Fruit fly (Drosophila melanogaster) whole organism, embryonic: ENCODE measurements around the gene CG5910.
A peak's percentile ranks its signal among the peaks of the same experiment; 100 is the strongest.

ENCODE experiments used
- B-H1 ChIP-seq: fragments of 200-800 bp; sonication (Bioruptor generic); IDR thresholded peaks from 3 replicates; pipeline ENCODE4 v1.3.6; 2022; ENCODE audit warnings: missing biosample characterization, missing genetic modification characterization
- BEAF-32 ChIP-seq: fragments of 200-800 bp; sonication (Bioruptor generic); optimal IDR thresholded peaks from 3 replicates; lab custom pipeline; 2017; ENCODE audit warnings: missing biosample characterization, missing genetic modification characterization, mild to moderate bottlenecking, moderate library complexity, missing genetic modification reagents
- BtbVII ChIP-seq: fragments of 200-800 bp; sonication (Bioruptor generic); optimal IDR thresholded peaks from 3 replicates; lab custom pipeline; 2017; ENCODE audit warnings: missing biosample characterization, mild to moderate bottlenecking, missing genetic modification characterization
- CG12104 ChIP-seq: fragments of 200-800 bp; sonication (Bioruptor generic); optimal IDR thresholded peaks from 3 replicates; lab custom pipeline; 2016; ENCODE audit warnings: missing biosample characterization, missing genetic modification characterization
- CG13424 ChIP-seq: fragments of 200-800 bp; sonication (Bioruptor generic); optimal IDR thresholded peaks from 2 replicates; lab custom pipeline; 2019; ENCODE audit warnings: missing biosample characterization, mild to moderate bottlenecking, missing genetic modification characterization, moderate library complexity
- CG1603 ChIP-seq: fragments of 200-800 bp; sonication (Bioruptor generic); optimal IDR thresholded peaks from 2 replicates; lab custom pipeline; 2019; ENCODE audit warnings: missing biosample characterization, mild to moderate bottlenecking, missing genetic modification characterization, moderate library complexity
- CG1647 ChIP-seq: fragments of 200-800 bp; sonication (Bioruptor generic); optimal IDR thresholded peaks from 3 replicates; lab custom pipeline; 2016; ENCODE audit warnings: missing biosample characterization, missing genetic modification characterization
- CG17186 ChIP-seq: fragments of 200-800 bp; sonication (Bioruptor generic); optimal IDR thresholded peaks from 3 replicates; lab custom pipeline; 2017; ENCODE audit warnings: missing biosample characterization, missing genetic modification reagents, missing genetic modification characterization
- CG18764 ChIP-seq: fragments of 200-800 bp; sonication (Bioruptor generic); optimal IDR thresholded peaks from 3 replicates; lab custom pipeline; 2016; ENCODE audit warnings: missing biosample characterization, missing genetic modification characterization
- CG2678 ChIP-seq: fragments of 200-800 bp; sonication (Bioruptor generic); optimal IDR thresholded peaks from 3 replicates; lab custom pipeline; 2019; ENCODE audit warnings: missing biosample characterization, mild to moderate bottlenecking, missing genetic modification characterization, moderate library complexity
- CG2875 ChIP-seq: fragments of 200-800 bp; sonication (Bioruptor generic); optimal IDR thresholded peaks from 2 replicates; lab custom pipeline; 2017; ENCODE audit warnings: missing biosample characterization, mild to moderate bottlenecking, missing genetic modification characterization, missing genetic modification reagents
- CG3838 ChIP-seq: fragments of 200-800 bp; sonication (Bioruptor generic); optimal IDR thresholded peaks from 3 replicates; lab custom pipeline; 2016; ENCODE audit warnings: missing biosample characterization, missing genetic modification characterization
- CG4328 ChIP-seq: fragments of 200-800 bp; sonication (Bioruptor generic); optimal IDR thresholded peaks from 3 replicates; lab custom pipeline; 2017; ENCODE audit warnings: missing biosample characterization, missing genetic modification reagents, missing genetic modification characterization
- CG4360 ChIP-seq: fragments of 200-800 bp; sonication (Bioruptor generic); IDR thresholded peaks from 2 replicates; pipeline ENCODE4 v1.3.6; 2022; ENCODE audit warnings: missing biosample characterization, missing genetic modification characterization
- CG4617 ChIP-seq: fragments of 200-800 bp; sonication (Bioruptor generic); optimal IDR thresholded peaks from 3 replicates; lab custom pipeline; 2016; ENCODE audit warnings: missing biosample characterization, missing genetic modification characterization, borderline replicate concordance
- CG7271 ChIP-seq: fragments of 200-800 bp; sonication (Bioruptor generic); optimal IDR thresholded peaks from 2 replicates; lab custom pipeline; 2018; ENCODE audit warnings: missing biosample characterization, mild to moderate bottlenecking, missing genetic modification characterization, moderate library complexity
- CG9727 ChIP-seq: fragments of 200-800 bp; sonication (Bioruptor generic); optimal IDR thresholded peaks from 3 replicates; lab custom pipeline; 2017; ENCODE audit warnings: missing biosample characterization, mild to moderate bottlenecking, missing genetic modification characterization
- CoRest ChIP-seq: fragments of 200-800 bp; sonication (Bioruptor generic); optimal IDR thresholded peaks from 3 replicates; lab custom pipeline; 2018; ENCODE audit warnings: missing biosample characterization, mild to moderate bottlenecking, missing genetic modification characterization, moderate library complexity
- Dll ChIP-seq: fragments of 200-800 bp; sonication (Bioruptor generic); IDR thresholded peaks from 4 replicates; pipeline ENCODE4 v1.3.6; 2022; ENCODE audit warnings: missing biosample characterization, missing genetic modification characterization; ENCODE audit not compliant: partially characterized antibody
- Doc2 ChIP-seq: fragments of 200-800 bp; sonication (Bioruptor generic); IDR thresholded peaks from 2 replicates; pipeline ENCODE4 v1.3.6; 2022; ENCODE audit warnings: missing biosample characterization, missing genetic modification characterization
- Doc3 ChIP-seq: fragments of 200-800 bp; sonication (Bioruptor generic); IDR thresholded peaks from 3 replicates; pipeline ENCODE4 v1.3.6; 2022; ENCODE audit warnings: missing biosample characterization, missing genetic modification characterization; ENCODE audit not compliant: partially characterized antibody
- Dp ChIP-seq: fragments of 200-800 bp; sonication (Bioruptor generic); optimal IDR thresholded peaks from 2 replicates; lab custom pipeline; 2018; ENCODE audit warnings: missing biosample characterization, mild to moderate bottlenecking, missing genetic modification characterization, moderate library complexity
- ERR ChIP-seq: fragments of 200-800 bp; sonication (Bioruptor generic); optimal IDR thresholded peaks from 2 replicates; lab custom pipeline; 2016; ENCODE audit warnings: missing biosample characterization, missing genetic modification characterization
- Ets65A ChIP-seq: fragments of 200-800 bp; sonication (Bioruptor generic); peaks from one replicate; lab custom pipeline; 2016; ENCODE audit warnings: missing biosample characterization, missing genetic modification characterization
- NC2β ChIP-seq: fragments of 200-800 bp; sonication (Bioruptor generic); optimal IDR thresholded peaks from 2 replicates; lab custom pipeline; 2016; ENCODE audit warnings: missing biosample characterization, missing genetic modification characterization
- NFAT ChIP-seq: fragments of 200-800 bp; sonication (Bioruptor generic); IDR thresholded peaks from 2 replicates; pipeline ENCODE4 v1.3.6; 2022; ENCODE audit warnings: missing biosample characterization, missing genetic modification characterization
- Ravus ChIP-seq: fragments of 200-800 bp; sonication (Bioruptor generic); IDR thresholded peaks from 2 replicates; pipeline ENCODE4 v1.3.6; 2022; ENCODE audit warnings: missing biosample characterization, missing genetic modification characterization
- Rx ChIP-seq: fragments of 200-800 bp; sonication (Bioruptor generic); IDR thresholded peaks from 2 replicates; pipeline ENCODE4 v1.3.6; 2022; ENCODE audit warnings: missing biosample characterization, missing genetic modification characterization
- Vsx1 ChIP-seq: fragments of 200-800 bp; sonication (Bioruptor generic); optimal IDR thresholded peaks from 2 replicates; lab custom pipeline; 2017; ENCODE audit warnings: missing biosample characterization, mild to moderate bottlenecking, missing genetic modification characterization, missing genetic modification reagents
- aop ChIP-seq: fragments of 200-800 bp; sonication (Bioruptor generic); IDR thresholded peaks from 2 replicates; pipeline ENCODE4 v1.3.6; 2022; ENCODE audit warnings: missing biosample characterization, missing genetic modification characterization
- dm ChIP-seq: fragments of 200-800 bp; sonication (Bioruptor generic); optimal IDR thresholded peaks from 3 replicates; lab custom pipeline; 2016; ENCODE audit warnings: missing biosample characterization, missing genetic modification characterization
- dysf ChIP-seq: fragments of 200-800 bp; sonication (Bioruptor generic); IDR thresholded peaks from 3 replicates; pipeline ENCODE4 v1.3.6; 2022; ENCODE audit warnings: missing biosample characterization, missing genetic modification characterization
- eyg ChIP-seq: fragments of 200-800 bp; sonication (Bioruptor generic); optimal IDR thresholded peaks from 3 replicates; lab custom pipeline; 2016; ENCODE audit warnings: missing biosample characterization, missing genetic modification characterization
- gcm2 ChIP-seq: fragments of 200-800 bp; sonication (Bioruptor generic); optimal IDR thresholded peaks from 2 replicates; lab custom pipeline; 2016; ENCODE audit warnings: missing biosample characterization, missing genetic modification characterization
- hkb ChIP-seq, 2 experiments: fragments of 200-800 bp in 1 of 2; fragments of >200 bp in 1 of 2; sonication (Bioruptor generic) in 1 of 2; IDR thresholded peaks in 1 of 2; optimal IDR thresholded peaks in 1 of 2; 2 replicates each; pipeline versions ENCODE4 v1.3.6 to Lab custom; 2017 to 2022; ENCODE audit warnings: missing biosample characterization in 1 of 2, missing genetic modification characterization in 1 of 2
- jing ChIP-seq: fragments of 200-800 bp; sonication (Bioruptor generic); optimal IDR thresholded peaks from 2 replicates; lab custom pipeline; 2018; ENCODE audit warnings: missing biosample characterization, mild to moderate bottlenecking, missing genetic modification characterization
- klu ChIP-seq: fragments of 200-800 bp; sonication (Bioruptor generic); IDR thresholded peaks from 2 replicates; pipeline ENCODE4 v1.3.6; 2022; ENCODE audit warnings: missing biosample characterization, missing genetic modification characterization
- mld ChIP-seq: fragments of 200-800 bp; sonication (Bioruptor generic); IDR thresholded peaks from 3 replicates; pipeline ENCODE4 v1.3.6; 2022; ENCODE audit warnings: missing biosample characterization, missing genetic modification characterization; ENCODE audit not compliant: partially characterized antibody
- pita ChIP-seq: fragments of 200-800 bp; sonication (Bioruptor generic); optimal IDR thresholded peaks from 2 replicates; lab custom pipeline; 2017; ENCODE audit warnings: missing biosample characterization, mild to moderate bottlenecking, missing genetic modification characterization
- prd ChIP-seq, 3 experiments: fragments of >200 bp in 2 of 3; fragments of 200-800 bp in 1 of 3; sonication (Bioruptor generic) in 1 of 3; optimal IDR thresholded peaks in 2 of 3; IDR thresholded peaks in 1 of 3; 2 replicates in 2 of 3; 3 replicates in 1 of 3; pipeline versions ENCODE4 v1.3.6 to Lab custom; 2017 to 2022; ENCODE audit warnings: missing biosample characterization in 1 of 3, missing genetic modification characterization in 1 of 3
- psq ChIP-seq: fragments of 200-800 bp; sonication (Bioruptor generic); optimal IDR thresholded peaks from 2 replicates; lab custom pipeline; 2017; ENCODE audit warnings: missing biosample characterization, missing genetic modification characterization
- sens-2 ChIP-seq: fragments of 200-800 bp; sonication (Bioruptor generic); IDR thresholded peaks from 2 replicates; pipeline ENCODE4 v1.3.6; 2022; ENCODE audit warnings: missing biosample characterization, missing genetic modification characterization
- slou ChIP-seq: fragments of 200-800 bp; sonication (Bioruptor generic); optimal IDR thresholded peaks from 3 replicates; lab custom pipeline; 2016; ENCODE audit warnings: missing biosample characterization, missing genetic modification characterization
- sna ChIP-seq: fragments of 200-800 bp; sonication (Bioruptor generic); IDR thresholded peaks from 2 replicates; pipeline ENCODE4 v1.3.6; 2022; ENCODE audit warnings: missing biosample characterization, missing genetic modification characterization; ENCODE audit not compliant: partially characterized antibody
- tna ChIP-seq: fragments of 200-800 bp; sonication (Bioruptor generic); IDR thresholded peaks from 2 replicates; pipeline ENCODE4 v1.3.6; 2022; ENCODE audit warnings: missing biosample characterization, missing genetic modification characterization; ENCODE audit not compliant: partially characterized antibody
- ttk ChIP-seq: fragments of 200-800 bp; sonication (Bioruptor generic); IDR thresholded peaks from 2 replicates; pipeline ENCODE4 v2.1.2; 2022; ENCODE audit warnings: missing biosample characterization, missing genetic modification characterization
- vfl ChIP-seq: fragments of 200-800 bp; sonication (Bioruptor generic); optimal IDR thresholded peaks from 2 replicates; lab custom pipeline; 2016; ENCODE audit warnings: missing biosample characterization, missing genetic modification characterization
- vvl ChIP-seq: fragments of 200-800 bp; sonication (Bioruptor generic); IDR thresholded peaks from 2 replicates; pipeline ENCODE4 v1.3.6; 2022; ENCODE audit warnings: missing biosample characterization, missing genetic modification characterization

Gene CG5910

DNA sequence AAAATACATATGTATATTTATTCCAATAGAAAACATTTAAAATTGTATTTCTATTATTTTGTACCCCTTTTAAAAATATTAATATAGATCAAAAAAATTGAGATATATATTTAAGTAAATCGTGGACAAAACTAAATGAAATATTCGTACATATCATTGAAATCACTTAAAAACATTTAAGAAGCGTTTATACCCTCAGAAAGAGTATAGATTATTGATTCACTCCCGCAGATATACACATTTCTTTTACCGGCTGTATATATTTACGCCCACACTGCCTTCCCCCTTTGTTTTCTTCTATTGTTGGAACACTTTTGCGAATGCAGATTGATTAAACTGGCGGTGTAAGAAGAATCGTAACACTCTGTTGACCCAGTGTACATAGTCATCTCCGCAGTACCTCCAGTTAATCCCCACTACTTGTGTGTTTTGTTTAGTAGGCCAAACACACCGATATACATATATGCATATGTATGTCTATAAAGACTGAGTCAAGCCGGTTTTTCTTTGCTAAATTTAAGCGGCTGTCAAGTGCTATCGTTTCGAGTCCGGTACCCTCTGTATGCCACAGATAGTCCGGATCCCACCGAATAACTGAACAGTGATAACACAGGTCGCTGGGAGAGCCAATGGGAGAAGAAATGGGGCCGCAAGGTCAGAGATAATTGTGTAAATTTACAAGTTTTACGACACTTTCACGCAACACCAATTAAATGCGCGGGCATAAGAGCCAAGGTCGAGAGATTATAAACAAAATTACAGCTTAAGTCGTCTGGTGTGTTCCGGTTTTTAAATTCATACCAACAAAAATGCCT, 29.5 kb downstream of the CG5910 start (continued):
- no peak for TF ChIP-seq Ravus
- TF ChIP-seq vfl (GFP tag; lab: Kevin White, UChicago) = no peak
- TF ChIP-seq CG2875 (GFP tag; lab: Kevin White, UChicago) = peak; percentile 79
- peak; percentile 46 for TF ChIP-seq CG18764 (GFP tag; lab: Kevin White, UChicago)
- TF ChIP-seq eyg (GFP tag; lab: Kevin White, UChicago) = peak; percentile 60
- TF ChIP-seq vvl (GFP tag; lab: Robert Waterston, UW) = peak; percentile 46; the same call in 1 of the 2 replicates
- peak; percentile 50 for TF ChIP-seq ERR (GFP tag; lab: Kevin White, UChicago)
- TF ChIP-seq Rx (GFP tag; lab: Robert Waterston, UW) = no peak
- TF ChIP-seq dm = peak; percentile 25
- TF ChIP-seq pita (GFP tag; lab: Kevin White, UChicago) = no peak
- peak; percentile 31 for TF ChIP-seq CG4328 (GFP tag; lab: Kevin White, UChicago)
- TF ChIP-seq hkb (optimal IDR thresholded peaks at IDR 0.05; lab: Kevin White, UChicago) = no peak
- no peak for TF ChIP-seq hkb (GFP tag; IDR thresholded peaks at IDR 0.05; lab: Robert Waterston, UW)
- no peak for TF ChIP-seq Dp (GFP tag; lab: Kevin White, UChicago)
- no peak for TF ChIP-seq BtbVII
- TF ChIP-seq CG13424 = peak; percentile 58
- TF ChIP-seq BEAF-32 (GFP tag; lab: Kevin White, UChicago) = no peak
- no peak for TF ChIP-seq NFAT (GFP tag; lab: Robert Waterston, UW)
- TF ChIP-seq CG7271 (tag; lab: Kevin White, UChicago) = no peak
- peak; percentile 13 for TF ChIP-seq CG3838 (GFP tag; lab: Kevin White, UChicago)
- peak; percentile 62 for TF ChIP-seq CG9727
- peak; percentile 85 for TF ChIP-seq CG1603 (tag; lab: Kevin White, UChicago)
- peak; percentile 37 for TF ChIP-seq CoRest (tag; lab: Kevin White, UChicago)
- peak; percentile 67 for TF ChIP-seq CG2678 (tag; lab: Kevin White, UChicago)
- TF ChIP-seq CG12104 (GFP tag; lab: Kevin White, UChicago) = no peak
- TF ChIP-seq slou (GFP tag; lab: Kevin White, UChicago) = peak; percentile 40
- no peak for TF ChIP-seq gcm2 (GFP tag; lab: Kevin White, UChicago)
- no peak for TF ChIP-seq klu
- no peak for TF ChIP-seq Doc3 (GFP tag; lab: Robert Waterston, UW)
- TF ChIP-seq Doc2 (GFP tag; lab: Robert Waterston, UW) = no peak
- TF ChIP-seq Vsx1 (GFP tag; lab: Kevin White, UChicago) = peak; percentile 38
- peak; percentile 15 for TF ChIP-seq CG4617 (GFP tag; lab: Kevin White, UChicago)
- TF ChIP-seq sens-2 (GFP tag; lab: Robert Waterston, UW) = no peak
- no peak for TF ChIP-seq B-H1 (GFP tag; lab: Robert Waterston, UW)
- peak; percentile 81 for TF ChIP-seq NC2β
- TF ChIP-seq CG1647 (GFP tag; lab: Kevin White, UChicago) = peak; percentile 11
- TF ChIP-seq Ets65A (GFP tag; lab: Kevin White, UChicago) = peak; percentile 47
- no peak for TF ChIP-seq mld (GFP tag; lab: Robert Waterston, UW)
- no peak for TF ChIP-seq tna (GFP tag; lab: Robert Waterston, UW)
- no peak for TF ChIP-seq Dll
- no peak for TF ChIP-seq prd (optimal IDR thresholded peaks at IDR 0.05; lab: Kevin White, UChicago)
- TF ChIP-seq prd (GFP tag; IDR thresholded peaks at IDR 0.05; lab: Robert Waterston, UW) = no peak
- TF ChIP-seq psq (GFP tag; lab: Kevin White, UChicago) = peak; percentile 47
- no peak for TF ChIP-seq dysf (GFP tag; lab: Robert Waterston, UW)
- no peak for TF ChIP-seq sna (GFP tag; lab: Robert Waterston, UW)
- TF ChIP-seq CG4360 (GFP tag; lab: Robert Waterston, UW) = peak; percentile 21; the same call in 1 of the 2 replicates
- TF ChIP-seq CG17186 = no peak
- TF ChIP-seq aop (GFP tag; lab: Robert Waterston, UW) = no peak
- TF ChIP-seq jing = no peak
- TF ChIP-seq ttk = no peak
